Worm (Caenorhabditis elegans) whole organism, early embryonic: ENCODE data around the gene F53G2.1.

Source experiments
- B0310.2 ChIP-seq: sonication (generic microtip); optimal IDR thresholded peaks from 2 replicates; lab custom pipeline; 2016; ENCODE audit warnings: mild to moderate bottlenecking, missing genetic modification characterization, missing compliant biosample characterization
- F13C5.2 ChIP-seq: sonication (generic microtip); optimal IDR thresholded peaks from 2 replicates; lab custom pipeline; 2017; ENCODE audit warnings: mild to moderate bottlenecking, missing genetic modification characterization, inconsistent platforms, missing compliant biosample characterization
- aly-1 ChIP-seq: sonication (generic microtip); optimal IDR thresholded peaks from 2 replicates; lab custom pipeline; 2016; ENCODE audit warnings: missing genetic modification characterization, missing compliant biosample characterization
- ama-1 ChIP-seq: fragments of 150-350 bp; optimal IDR thresholded peaks from 2 replicates; lab custom pipeline; 2014
- ceh-13 ChIP-seq: fragments of 200-800 bp; sonication (Bioruptor generic); optimal IDR thresholded peaks from 2 replicates; lab custom pipeline; 2018; ENCODE audit warnings: mild to moderate bottlenecking, missing genetic modification characterization, missing compliant biosample characterization
- ceh-36 ChIP-seq: sonication (generic microtip); optimal IDR thresholded peaks from 2 replicates; lab custom pipeline; 2016; ENCODE audit warnings: missing genetic modification characterization, inconsistent platforms, missing compliant biosample characterization
- ets-7 ChIP-seq: sonication (generic microtip); optimal IDR thresholded peaks from 2 replicates; lab custom pipeline; 2016; ENCODE audit warnings: missing genotype, missing genetic modification characterization, missing compliant biosample characterization
- flt-1 ChIP-seq: fragments of 200-800 bp; sonication (Bioruptor generic); IDR thresholded peaks from 2 replicates; pipeline ENCODE4 v1.3.6; 2022; ENCODE audit warnings: missing genetic modification characterization, missing compliant biosample characterization
- hmbx-1 ChIP-seq: sonication (generic microtip); optimal IDR thresholded peaks from 2 replicates; lab custom pipeline; 2016; ENCODE audit warnings: mild to moderate bottlenecking, missing genetic modification characterization, missing compliant biosample characterization
- hmg-4 ChIP-seq: fragments of 200-800 bp; sonication (Bioruptor generic); optimal IDR thresholded peaks from 2 replicates; lab custom pipeline; 2018; ENCODE audit warnings: mild to moderate bottlenecking, missing genetic modification characterization, missing compliant biosample characterization
- hnd-1 ChIP-seq: sonication (generic microtip); optimal IDR thresholded peaks from 2 replicates; lab custom pipeline; 2016; ENCODE audit warnings: missing genetic modification characterization, missing compliant biosample characterization
- pes-1 ChIP-seq: fragments of 200-800 bp; sonication (Bioruptor generic); IDR thresholded peaks from 2 replicates; pipeline ENCODE4 v1.3.6; 2022; ENCODE audit warnings: missing genetic modification reagents, missing genetic modification characterization, missing compliant biosample characterization
- scrt-1 ChIP-seq: fragments of 200-800 bp; sonication (Bioruptor generic); IDR thresholded peaks from 2 replicates; pipeline ENCODE4 v1.3.6; 2022; ENCODE audit warnings: missing genetic modification characterization, missing compliant biosample characterization
- sea-1 ChIP-seq: fragments of 200-800 bp; sonication (Bioruptor generic); conservative IDR thresholded peaks from 2 replicates; pipeline ENCODE4 v1.3.6; 2022; ENCODE audit warnings: missing genetic modification characterization, missing compliant biosample characterization
- tbx-11 ChIP-seq: fragments of 200-800 bp; sonication (Bioruptor generic); IDR thresholded peaks from 2 replicates; pipeline ENCODE4 v1.3.6; 2022; ENCODE audit warnings: missing genetic modification characterization, missing compliant biosample characterization
- tbx-37 ChIP-seq: fragments of 200-800 bp; sonication (Bioruptor generic); conservative IDR thresholded peaks from 2 replicates; pipeline ENCODE4 v1.3.6; 2022; ENCODE audit warnings: missing genetic modification reagents, missing genetic modification characterization, missing compliant biosample characterization
- tra-4 ChIP-seq: sonication (generic microtip); optimal IDR thresholded peaks from 2 replicates; lab custom pipeline; 2017; ENCODE audit warnings: missing genetic modification characterization, missing compliant biosample characterization

The F53G2.1 gene

DNA sequence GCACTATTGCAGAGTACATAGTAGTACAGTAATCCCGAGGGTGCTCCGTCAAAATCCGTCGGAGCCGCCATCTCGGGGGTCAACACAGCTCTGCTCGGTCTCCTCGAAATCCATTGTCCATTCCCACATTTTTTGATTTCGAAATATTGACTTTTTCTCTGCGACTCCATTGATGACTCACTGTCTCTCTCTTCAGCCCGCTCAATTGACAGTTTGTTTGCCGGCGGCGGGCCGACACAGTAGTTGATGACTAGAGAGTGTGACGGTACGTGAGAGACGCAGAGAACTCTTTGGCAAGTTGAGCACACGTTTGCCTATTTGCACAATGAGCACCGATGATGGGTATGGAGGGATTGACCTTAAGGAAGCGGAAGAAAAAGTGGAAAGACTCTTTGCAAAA is 33.7 kb upstream of the F53G2.1 start:
- TF ChIP-seq hmg-4 (GFP tag; lab: Kevin White, UChicago) (no peak), ama-1 (lab: Kevin White, UChicago) (no peak), ceh-13 (GFP tag; lab: Kevin White, UChicago) (no peak), ceh-36 (no peak), pes-1 (GFP tag; lab: Robert Waterston, UW) (no peak), flt-1 (GFP tag; lab: Robert Waterston, UW) (no peak), B0310.2 (tag; lab: Kevin White, UChicago) (no peak), aly-1 (tag; lab: Kevin White, UChicago) (no peak), sea-1 (GFP tag; lab: Robert Waterston, UW) (no peak)

DNA sequence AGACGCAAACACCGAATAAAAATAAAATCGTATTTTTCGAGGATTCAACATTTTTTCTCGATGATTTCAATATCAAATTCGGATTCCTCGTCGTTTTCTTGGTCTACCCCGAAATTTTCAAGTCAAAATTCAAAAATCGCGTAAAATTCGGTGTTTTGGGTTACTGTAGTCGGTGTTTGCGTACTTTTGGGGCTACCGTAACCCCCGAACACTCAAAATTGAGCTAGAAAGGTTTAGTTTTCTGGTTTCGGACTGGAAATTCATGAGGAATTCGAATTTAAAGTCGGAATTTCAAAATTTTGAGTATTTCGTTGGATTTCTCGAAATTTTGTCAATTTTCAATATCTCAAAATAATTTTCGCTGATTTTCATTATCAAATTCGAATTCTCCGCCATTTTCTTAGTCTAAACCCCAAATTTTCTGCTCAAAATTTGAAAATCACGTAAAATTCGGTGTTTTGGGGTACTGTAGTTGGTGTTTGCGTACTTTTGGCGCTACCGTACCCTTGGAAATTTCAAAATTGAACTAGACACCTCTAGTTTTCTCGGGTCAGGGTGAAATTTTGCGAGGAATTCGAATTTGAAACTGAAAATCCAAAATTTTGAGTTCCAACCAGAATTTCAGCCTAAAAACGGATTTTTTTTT is 32.4 kb upstream of the F53G2.1 start:
- TF ChIP-seq pes-1 (GFP tag; lab: Robert Waterston, UW) (no peak), scrt-1 (GFP tag; lab: Robert Waterston, UW) (no peak), B0310.2 (tag; lab: Kevin White, UChicago) (no peak), tra-4 (tag; lab: Kevin White, UChicago) (no peak), ceh-13 (GFP tag; lab: Kevin White, UChicago) (no peak), flt-1 (GFP tag; lab: Robert Waterston, UW) (no peak), tbx-11 (GFP tag; lab: Robert Waterston, UW) (no peak), F13C5.2 (no peak), aly-1 (tag; lab: Kevin White, UChicago) (no peak), hmbx-1 (no peak), ama-1 (lab: Kevin White, UChicago) (no peak), hnd-1 (tag; lab: Kevin White, UChicago) (no peak), tbx-37 (GFP tag; lab: Robert Waterston, UW) (no peak), ceh-36 (no peak)

DNA sequence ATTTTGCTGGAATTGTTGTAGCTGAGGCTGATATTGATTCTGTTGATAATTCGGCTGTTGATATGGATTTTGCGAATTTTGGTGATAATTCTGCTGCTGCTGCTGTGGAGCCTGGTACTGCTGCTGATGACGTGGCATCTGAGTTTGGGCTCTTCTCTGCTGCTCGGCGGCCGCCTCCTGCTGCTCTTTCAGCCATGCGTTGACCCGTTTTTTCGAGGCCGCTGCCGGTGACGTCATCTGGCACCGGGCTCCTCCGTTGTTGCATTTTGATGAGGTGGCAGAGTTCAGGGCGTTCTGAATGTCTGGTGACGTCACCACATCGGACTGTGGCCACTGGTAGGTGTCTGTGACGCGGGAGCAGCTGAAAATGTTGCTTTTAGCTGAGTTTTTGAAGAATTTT is 31.5 kb upstream of the F53G2.1 start:
- TF ChIP-seq ama-1 (lab: Kevin White, UChicago) (no peak), ceh-36 (no peak), hnd-1 (tag; lab: Kevin White, UChicago) (no peak), aly-1 (tag; lab: Kevin White, UChicago) (no peak), hmbx-1 (no peak), B0310.2 (tag; lab: Kevin White, UChicago) (no peak), pes-1 (GFP tag; lab: Robert Waterston, UW) (no peak), tbx-11 (GFP tag; lab: Robert Waterston, UW) (no peak), F13C5.2 (no peak), sea-1 (GFP tag; lab: Robert Waterston, UW) (no peak), ets-7 (tag; lab: Kevin White, UChicago) (no peak), tra-4 (tag; lab: Kevin White, UChicago) (no peak), ceh-13 (GFP tag; lab: Kevin White, UChicago) (no peak), hmg-4 (GFP tag; lab: Kevin White, UChicago) (no peak)

DNA sequence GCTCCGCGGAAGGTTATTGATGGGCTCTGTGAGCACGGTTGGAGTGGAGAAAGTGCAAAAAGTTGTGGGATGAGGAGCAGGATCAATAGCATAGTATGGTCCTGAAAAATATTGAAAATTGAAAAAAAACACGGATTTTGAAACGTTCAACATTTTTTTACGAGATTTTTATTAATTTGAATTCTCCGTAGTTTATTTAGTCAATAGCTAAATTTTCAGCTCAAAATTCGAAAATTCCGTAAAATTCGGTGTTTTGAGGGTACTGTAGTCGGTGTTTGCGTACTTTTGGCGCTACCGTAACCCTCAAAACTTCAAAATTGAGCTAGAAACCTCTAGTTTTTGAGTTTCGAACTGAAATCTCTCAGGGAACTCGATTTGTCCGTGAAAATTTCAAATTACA is 29.6 kb upstream of the F53G2.1 start, which contains the start of gene pqn-42:
TSS of gene pqn-42 (minus strand) at position 101 of the 400 bp plus-strand sequence.
- no peak for TF ChIP-seq scrt-1 (GFP tag; lab: Robert Waterston, UW)
- no peak for TF ChIP-seq ceh-36
- TF ChIP-seq pes-1 (GFP tag; lab: Robert Waterston, UW), result no peak
- no peak for TF ChIP-seq flt-1 (GFP tag; lab: Robert Waterston, UW)
- TF ChIP-seq hmg-4 (GFP tag; lab: Kevin White, UChicago), result no peak
- TF ChIP-seq B0310.2 (tag; lab: Kevin White, UChicago), result no peak
- no peak for TF ChIP-seq F13C5.2
- TF ChIP-seq ets-7 (tag; lab: Kevin White, UChicago), result no peak
- no peak for TF ChIP-seq tra-4 (tag; lab: Kevin White, UChicago)
- no peak for TF ChIP-seq ceh-13 (GFP tag; lab: Kevin White, UChicago)
- no peak for TF ChIP-seq sea-1 (GFP tag; lab: Robert Waterston, UW)
- TF ChIP-seq aly-1 (tag; lab: Kevin White, UChicago), result no peak
- no peak for TF ChIP-seq hmbx-1
- TF ChIP-seq tbx-11 (GFP tag; lab: Robert Waterston, UW), result no peak
- TF ChIP-seq hnd-1 (tag; lab: Kevin White, UChicago), result no peak
- TF ChIP-seq tbx-37 (GFP tag; lab: Robert Waterston, UW), result no peak

DNA sequence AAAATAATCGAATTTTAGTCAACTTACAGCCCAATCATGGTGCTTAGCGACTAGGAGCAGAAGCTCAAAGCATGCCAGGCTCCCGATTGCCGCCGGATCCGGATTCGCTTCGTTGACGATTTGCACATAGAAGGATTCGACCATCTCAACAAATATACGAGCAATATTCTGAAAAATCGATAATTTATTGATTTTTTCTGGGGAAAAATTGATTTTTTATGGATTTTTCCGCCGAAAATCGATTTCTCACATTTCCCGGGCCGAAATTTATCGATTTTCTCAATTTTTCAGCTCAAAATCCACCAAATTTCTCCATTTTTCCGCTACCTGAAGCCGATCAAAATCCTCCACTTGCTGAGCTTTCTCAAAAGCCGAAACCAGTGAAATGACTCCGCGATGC is 19.6 kb upstream of the F53G2.1 start:
- no peak for TF ChIP-seq flt-1 (GFP tag; lab: Robert Waterston, UW)
- TF ChIP-seq tra-4 (tag; lab: Kevin White, UChicago), result no peak
- no peak for TF ChIP-seq aly-1 (tag; lab: Kevin White, UChicago)
- TF ChIP-seq tbx-37 (GFP tag; lab: Robert Waterston, UW), result no peak
- TF ChIP-seq pes-1 (GFP tag; lab: Robert Waterston, UW), result no peak
- TF ChIP-seq ets-7 (tag; lab: Kevin White, UChicago), result no peak
- no peak for TF ChIP-seq hmg-4 (GFP tag; lab: Kevin White, UChicago)
- TF ChIP-seq sea-1 (GFP tag; lab: Robert Waterston, UW), result no peak
- TF ChIP-seq B0310.2 (tag; lab: Kevin White, UChicago), result no peak
- no peak for TF ChIP-seq F13C5.2
- TF ChIP-seq hnd-1 (tag; lab: Kevin White, UChicago), result no peak
- TF ChIP-seq tbx-11 (GFP tag; lab: Robert Waterston, UW), result no peak
- TF ChIP-seq ama-1 (lab: Kevin White, UChicago), result no peak
- no peak for TF ChIP-seq ceh-36

DNA sequence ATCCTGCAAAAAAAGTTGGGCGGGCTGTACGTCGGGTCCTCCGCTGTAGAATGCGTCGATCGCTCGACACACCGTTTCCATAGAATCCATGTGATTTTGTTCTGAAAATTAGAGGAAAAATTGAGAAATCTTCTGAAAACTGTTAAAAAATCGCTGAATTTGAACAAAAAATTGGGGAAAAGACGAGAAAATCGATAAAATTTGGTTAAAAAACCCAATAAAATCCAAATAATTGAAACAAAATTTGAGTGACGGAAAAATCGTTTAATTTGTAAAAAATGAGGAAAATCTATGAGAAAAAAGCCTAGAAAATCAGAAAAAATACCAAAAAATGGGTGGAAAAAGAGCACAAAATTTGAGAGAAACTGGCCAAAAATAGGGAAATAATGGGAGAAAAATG is 15.2 kb upstream of the F53G2.1 start, which contains the start of gene tsr-1:
TSS of gene tsr-1 (minus strand) at position 101 of the 400 bp plus-strand sequence.
- no peak for TF ChIP-seq ceh-13 (GFP tag; lab: Kevin White, UChicago)
- TF ChIP-seq scrt-1 (GFP tag; lab: Robert Waterston, UW), result no peak
- no peak for TF ChIP-seq hnd-1 (tag; lab: Kevin White, UChicago)

DNA sequence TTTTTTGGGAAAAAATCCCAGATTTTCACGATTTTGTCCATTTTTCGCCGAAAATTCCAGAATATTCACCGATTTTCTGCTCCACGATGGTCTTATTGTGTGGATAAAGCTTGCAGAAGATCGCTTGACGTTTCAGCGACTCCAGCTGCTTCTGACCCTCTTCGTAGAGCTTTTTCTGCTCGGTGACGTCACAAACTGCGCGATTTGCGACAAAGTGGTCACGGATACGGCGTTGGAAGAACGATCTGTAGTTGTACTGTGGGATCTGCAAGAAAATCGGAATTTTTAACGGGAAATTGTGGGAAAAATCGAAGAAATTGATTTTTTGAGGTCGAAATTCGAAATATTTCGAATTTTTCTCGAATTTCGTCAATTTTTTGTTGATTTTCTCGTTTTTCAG is 9.9 kb upstream of the F53G2.1 start, which contains the start of gene mnat-1:
TSS of gene mnat-1 (minus strand) at position 101 of the 400 bp plus-strand sequence.
- TF ChIP-seq sea-1 (GFP tag; lab: Robert Waterston, UW), result no peak
- no peak for TF ChIP-seq ceh-13 (GFP tag; lab: Kevin White, UChicago)
- no peak for TF ChIP-seq ama-1 (lab: Kevin White, UChicago)
